Fruit fly (Drosophila melanogaster): Measurements from ENCODE around the gene sba.

The sba gene

DNA sequence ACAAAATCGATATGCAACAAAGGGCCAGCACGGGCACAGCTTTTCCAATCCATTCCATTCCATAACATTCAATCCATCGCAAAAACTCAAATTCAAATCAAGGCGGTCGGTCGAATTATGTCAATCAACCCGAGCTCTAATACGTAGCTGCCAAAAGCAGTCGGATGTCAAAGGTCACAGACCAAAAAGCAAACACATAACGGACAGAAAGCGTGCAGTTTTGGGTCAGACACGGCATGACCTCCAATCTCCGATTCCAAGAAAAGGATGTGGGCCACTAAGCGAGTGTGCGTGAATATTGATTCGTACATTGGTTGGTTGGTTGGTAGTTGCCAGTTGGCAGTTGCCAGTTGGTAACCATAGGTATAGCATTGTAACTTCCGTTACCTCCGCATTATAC is 48.0 kb downstream of the sba start:
- no peak for TF ChIP-seq bab1 (GFP tag; optimal IDR thresholded peaks at IDR 0.05)

DNA sequence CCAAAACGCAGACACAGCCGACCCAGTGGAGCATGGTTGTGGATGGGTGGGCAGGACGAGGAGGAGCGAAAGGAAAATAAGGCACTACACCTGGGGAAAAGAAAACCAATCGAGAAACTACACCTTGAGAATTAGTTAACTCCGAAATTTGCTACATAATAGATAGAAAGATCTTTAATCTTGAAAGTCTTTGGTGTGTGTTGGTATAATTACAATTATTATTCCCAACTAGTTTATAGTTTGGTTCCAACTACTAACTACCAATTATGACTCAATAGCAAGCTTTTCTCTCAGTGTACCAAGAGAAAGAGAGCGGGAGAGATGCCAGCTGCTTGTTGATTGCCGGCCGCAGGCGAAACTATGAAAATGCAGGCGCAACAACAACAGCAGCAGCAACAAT is 48.6 kb downstream of the sba start:
- TF ChIP-seq CG14711 (tag; optimal IDR thresholded peaks at IDR 0.05) (no peak), toe (GFP tag; optimal IDR thresholded peaks at IDR 0.05) (no peak), Hr96 (GFP tag; optimal IDR thresholded peaks at IDR 0.05) (no peak), CG7045 (GFP tag; optimal IDR thresholded peaks at IDR 0.05) (no peak)

DNA sequence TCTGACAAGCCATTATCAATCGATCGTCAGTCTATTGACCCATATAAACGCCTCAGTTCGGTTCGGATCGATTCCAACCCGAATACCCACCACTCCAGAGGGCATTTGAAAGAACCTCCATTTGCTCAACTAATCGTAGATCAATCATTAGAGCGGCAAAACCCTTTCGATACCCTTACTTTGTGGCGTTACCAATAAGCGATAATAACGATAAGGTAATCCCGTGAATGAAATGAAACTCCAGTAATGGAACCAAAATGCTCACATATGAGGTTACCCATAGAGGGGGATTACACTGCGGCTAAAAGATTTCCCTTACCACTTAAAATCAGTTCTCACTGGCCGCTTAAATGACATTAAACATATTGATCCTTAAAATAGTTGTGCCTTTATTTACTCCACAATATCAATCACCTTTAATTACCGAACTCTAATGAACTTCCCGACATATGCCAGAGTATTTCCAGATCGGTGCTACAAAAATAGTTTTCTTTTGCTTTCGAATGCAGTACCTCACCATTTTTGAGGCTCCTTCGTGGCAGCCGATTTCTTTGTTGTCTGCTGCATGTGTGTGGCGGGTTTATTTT is 50.1 kb downstream of the sba start:
- TF ChIP-seq CG14711 (tag; optimal IDR thresholded peaks at IDR 0.05): no peak
- no peak for TF ChIP-seq Mnt (GFP tag; optimal IDR thresholded peaks at IDR 0.05)
- no peak for TF ChIP-seq CG1620 (GFP tag; optimal IDR thresholded peaks at IDR 0.05)
- TF ChIP-seq CG5204 (GFP tag; optimal IDR thresholded peaks at IDR 0.05): no peak
- no peak for TF ChIP-seq bab1 (GFP tag; optimal IDR thresholded peaks at IDR 0.05)
- no peak for TF ChIP-seq tj (GFP tag; optimal IDR thresholded peaks at IDR 0.05)
- no peak for TF ChIP-seq Clk (GFP tag; optimal IDR thresholded peaks at IDR 0.05)

DNA sequence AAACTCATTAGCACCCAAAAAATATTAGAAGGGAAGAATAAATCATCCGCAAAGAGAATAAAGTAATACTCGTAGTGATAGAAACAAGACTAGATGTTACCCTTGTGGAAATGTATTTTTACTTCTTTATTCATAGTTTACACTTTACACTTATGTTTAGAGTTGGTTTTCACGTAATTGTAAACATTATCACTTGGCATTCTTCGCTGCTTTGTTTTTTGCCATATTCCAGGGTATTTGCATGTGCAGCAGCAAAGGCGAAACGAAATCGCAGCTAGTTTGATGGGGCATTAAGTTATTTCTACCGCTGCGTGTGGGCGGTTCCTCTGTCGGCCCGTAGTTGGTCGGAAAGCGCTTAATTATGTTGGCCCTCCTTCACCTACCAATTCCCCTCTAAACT is 51.1 kb downstream of the sba start:
- no peak for TF ChIP-seq pad (GFP tag; optimal IDR thresholded peaks at IDR 0.05)
- no peak for TF ChIP-seq Hr96 (GFP tag; optimal IDR thresholded peaks at IDR 0.05)
- no peak for TF ChIP-seq cic (GFP tag; optimal IDR thresholded peaks at IDR 0.05)
- no peak for TF ChIP-seq toe (GFP tag; optimal IDR thresholded peaks at IDR 0.05)
- no peak for TF ChIP-seq kay (GFP tag; ENCODE audit: borderline replicate concordance)
- TF ChIP-seq bab1 (GFP tag; optimal IDR thresholded peaks at IDR 0.05): no peak
- no peak for TF ChIP-seq Clk (GFP tag; optimal IDR thresholded peaks at IDR 0.05)
- TF ChIP-seq CG1620 (GFP tag; optimal IDR thresholded peaks at IDR 0.05): no peak

DNA sequence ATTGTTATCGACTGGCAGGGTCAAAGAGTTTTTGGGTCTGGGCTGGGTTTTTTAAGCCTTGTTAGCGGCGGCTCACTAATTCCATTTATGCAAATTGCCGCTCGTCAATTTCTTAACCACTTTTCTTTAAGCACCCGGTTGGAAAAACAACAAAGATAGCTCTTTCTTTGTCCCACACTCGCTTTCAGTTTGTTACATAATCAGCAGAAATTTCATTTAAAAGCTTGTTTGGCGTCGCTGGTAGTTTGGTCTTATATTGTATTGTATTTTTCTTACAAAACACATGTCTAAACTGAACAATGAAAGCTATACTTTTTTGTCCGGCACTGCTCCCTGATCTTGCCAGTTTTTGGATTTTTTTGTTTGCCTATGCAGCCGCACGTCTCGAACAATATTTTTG is 52.8 kb downstream of the sba start:
- TF ChIP-seq Crg-1 (GFP tag; optimal IDR thresholded peaks at IDR 0.05) (no peak), tj (GFP tag; optimal IDR thresholded peaks at IDR 0.05) (no peak), CG12768 (GFP tag; optimal IDR thresholded peaks at IDR 0.05) (no peak), Clk (GFP tag; optimal IDR thresholded peaks at IDR 0.05) (no peak), kay (GFP tag; ENCODE audit: borderline replicate concordance) (no peak), toe (GFP tag; optimal IDR thresholded peaks at IDR 0.05) (no peak)

DNA sequence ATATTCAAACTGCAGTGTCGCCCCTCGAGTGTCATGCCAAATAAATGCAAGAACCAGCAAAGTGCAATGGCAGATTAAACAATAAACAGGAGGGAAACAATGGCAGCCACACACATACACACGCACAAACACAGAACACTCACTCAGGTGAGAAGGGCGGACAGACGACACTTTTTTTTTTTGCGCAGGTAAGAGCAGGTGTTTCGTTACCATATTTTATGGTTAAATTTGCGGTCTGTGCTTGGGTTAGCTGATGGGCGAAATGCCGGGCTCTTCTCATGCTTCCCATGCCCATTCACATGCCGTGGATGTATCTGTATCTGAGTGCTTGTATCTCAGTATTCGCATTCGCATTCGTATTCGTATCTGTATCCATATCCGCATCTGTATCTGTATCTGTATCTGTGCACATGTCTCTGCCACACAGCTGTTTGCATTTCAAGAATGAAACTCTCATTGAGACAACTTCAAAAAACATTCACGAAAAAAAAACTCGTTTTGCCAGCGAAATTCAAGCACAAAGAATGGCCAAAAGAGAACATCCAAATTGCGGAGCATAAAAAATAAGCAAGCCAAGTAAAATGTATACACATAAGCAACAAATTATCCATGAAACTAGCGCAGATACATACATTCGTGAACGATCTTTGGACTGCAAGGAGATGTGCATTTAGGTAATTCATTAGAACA is 53.4 kb downstream of the sba start:
- peak; percentile 71 for TF ChIP-seq tj (GFP tag; optimal IDR thresholded peaks at IDR 0.05)
- TF ChIP-seq CG14711 (tag; optimal IDR thresholded peaks at IDR 0.05): no peak

DNA sequence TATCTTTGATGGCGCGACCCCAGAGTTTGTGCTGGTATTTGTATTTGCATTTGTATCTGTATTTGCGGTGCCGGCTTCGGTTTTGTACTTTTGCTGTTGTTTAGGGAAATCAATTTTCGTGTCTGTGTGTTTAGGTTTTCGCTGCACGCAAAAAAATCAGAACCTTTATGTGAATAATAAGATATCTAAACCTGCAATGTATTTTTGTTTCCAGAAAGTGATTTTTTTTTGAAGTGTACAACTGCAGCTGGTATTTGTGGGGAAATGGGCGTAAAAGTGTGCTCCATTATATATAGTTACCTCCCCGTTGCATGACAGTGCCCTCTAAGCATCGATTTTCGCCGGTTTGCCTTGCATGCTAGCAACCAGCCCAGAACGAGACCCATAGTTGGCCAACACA is 54.9 kb downstream of the sba start:
- TF ChIP-seq Crg-1 (GFP tag; optimal IDR thresholded peaks at IDR 0.05) (no peak), CG5204 (GFP tag; optimal IDR thresholded peaks at IDR 0.05) (peak; percentile 9)

DNA sequence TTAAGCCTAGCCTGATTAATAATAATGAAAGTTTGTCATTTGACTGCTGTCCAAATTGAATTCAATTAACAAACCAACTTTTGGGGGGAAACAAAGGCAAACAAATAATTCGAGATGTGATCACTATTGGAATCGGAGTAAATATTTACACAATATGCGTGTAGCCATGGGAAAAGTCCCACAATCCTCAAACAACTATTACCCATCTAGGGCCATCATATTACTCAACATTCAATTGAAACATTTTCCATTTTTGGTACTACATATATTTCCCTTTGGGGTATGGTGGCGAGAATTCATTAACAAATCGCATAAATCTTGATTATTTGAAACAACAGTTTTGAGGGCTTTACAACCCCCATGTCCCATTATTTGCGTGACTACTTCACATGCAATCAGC is 55.6 kb downstream of the sba start:
- TF ChIP-seq cnc (optimal IDR thresholded peaks at IDR 0.05): no peak
- TF ChIP-seq CG11617 (GFP tag; optimal IDR thresholded peaks at IDR 0.05): no peak
- no peak for TF ChIP-seq CG1620 (GFP tag; optimal IDR thresholded peaks at IDR 0.05)
- TF ChIP-seq tj (GFP tag; optimal IDR thresholded peaks at IDR 0.05): no peak
- TF ChIP-seq CG12768 (GFP tag; optimal IDR thresholded peaks at IDR 0.05): no peak
- no peak for TF ChIP-seq CG33017 (tag; optimal IDR thresholded peaks at IDR 0.05)
- TF ChIP-seq CG14711 (tag; optimal IDR thresholded peaks at IDR 0.05): no peak
- TF ChIP-seq kay (GFP tag; ENCODE audit: borderline replicate concordance): no peak
- no peak for TF ChIP-seq ovo (GFP tag; optimal IDR thresholded peaks at IDR 0.05)
- no peak for TF ChIP-seq CG7101 (tag; optimal IDR thresholded peaks at IDR 0.05)
- no peak for TF ChIP-seq Mnt (GFP tag; optimal IDR thresholded peaks at IDR 0.05)
- TF ChIP-seq CG5204 (GFP tag; optimal IDR thresholded peaks at IDR 0.05): no peak
- TF ChIP-seq pad (GFP tag; optimal IDR thresholded peaks at IDR 0.05): no peak
- no peak for TF ChIP-seq cic (GFP tag; optimal IDR thresholded peaks at IDR 0.05)
- no peak for TF ChIP-seq Hr96 (GFP tag; optimal IDR thresholded peaks at IDR 0.05)
- no peak for TF ChIP-seq CG7045 (GFP tag; optimal IDR thresholded peaks at IDR 0.05)
- no peak for TF ChIP-seq Crg-1 (GFP tag; optimal IDR thresholded peaks at IDR 0.05)

Data from whole organism, adult.